Worm (Caenorhabditis elegans) whole organism, L4 larva: Measurements from ENCODE around the gene str-39.

Source experiments
- F49E8.2 ChIP-seq: sonication (generic microtip); optimal IDR thresholded peaks from 2 replicates; lab custom pipeline; 2016; ENCODE audit warnings: missing compliant biosample characterization, mild to moderate bottlenecking, missing genetic modification characterization, borderline replicate concordance
- ama-1 ChIP-seq: fragments of 150-350 bp; optimal IDR thresholded peaks from 2 replicates; lab custom pipeline; 2014; ENCODE audit warnings: inconsistent platforms, mixed read lengths
- jun-1 ChIP-seq: fragments of 150-350 bp; optimal IDR thresholded peaks from 2 replicates; lab custom pipeline; 2014; ENCODE audit warnings: missing biosample characterization, missing genetic modification reagents, missing genetic modification characterization

DNA sequence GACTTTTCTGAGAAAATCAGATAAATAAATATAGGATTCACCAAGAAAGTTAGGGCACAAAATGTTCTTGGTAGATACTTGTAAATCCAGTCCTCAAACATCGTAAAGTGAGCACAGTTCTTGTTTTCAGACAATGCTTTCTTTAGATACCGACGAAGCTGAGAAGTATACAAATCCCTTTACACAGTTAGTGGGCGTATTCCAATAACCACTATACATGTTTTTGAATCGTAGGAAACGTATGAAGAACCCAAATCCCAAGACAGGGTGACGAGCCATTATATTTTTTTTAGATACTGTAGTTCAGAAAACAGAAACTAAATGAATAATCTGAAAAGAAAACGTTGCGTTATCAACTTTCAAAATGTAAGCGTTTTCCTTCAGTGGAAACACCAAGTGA lies 33.9 kb downstream of the str-39 start, which contains the start of gene srj-44:
- TF ChIP-seq jun-1 (tag; lab: Kevin White, UChicago) (no peak), ama-1 (lab: Kevin White, UChicago) (no peak), F49E8.2 (no peak)
